Worm (Caenorhabditis elegans) whole organism, L1 larva: ENCODE results near the gene W08E12.4.

Source experiments
- C04F5.9 ChIP-seq: sonication (generic microtip); optimal IDR thresholded peaks from 2 replicates; lab custom pipeline; 2016; ENCODE audit warnings: missing genetic modification characterization, missing compliant biosample characterization
- C16A3.4 ChIP-seq: fragments of 150-350 bp; optimal IDR thresholded peaks from 2 replicates; lab custom pipeline; 2014; ENCODE audit warnings: missing biosample characterization, missing genetic modification characterization
- F16B12.6 ChIP-seq: fragments of 150-350 bp; optimal IDR thresholded peaks from 2 replicates; lab custom pipeline; 2014; ENCODE audit warnings: missing biosample characterization, missing genetic modification characterization
- aha-1 ChIP-seq: fragments of 150-350 bp; optimal IDR thresholded peaks from 2 replicates; lab custom pipeline; 2014; ENCODE audit warnings: missing biosample characterization, missing genetic modification characterization
- alr-1 ChIP-seq: fragments of 200-800 bp; sonication (Bioruptor generic); optimal IDR thresholded peaks from 2 replicates; lab custom pipeline; 2018; ENCODE audit warnings: borderline replicate concordance, mild to moderate bottlenecking, missing genetic modification characterization, missing compliant biosample characterization
- ama-1 ChIP-seq: fragments of 150-350 bp; optimal IDR thresholded peaks from 2 replicates; lab custom pipeline; 2014
- blmp-1 ChIP-seq: fragments of 150-350 bp; optimal IDR thresholded peaks from 2 replicates; lab custom pipeline; 2014; ENCODE audit warnings: missing biosample characterization, missing genetic modification characterization
- ceh-63 ChIP-seq: fragments of 200-800 bp; sonication (Bioruptor generic); optimal IDR thresholded peaks from 2 replicates; lab custom pipeline; 2018; ENCODE audit warnings: mild to moderate bottlenecking, missing genetic modification characterization, missing compliant biosample characterization
- ceh-82 ChIP-seq, 3 experiments: fragments of 150-350 bp in 1 of 3; sonication (generic microtip) in 2 of 3; optimal IDR thresholded peaks; 2 replicates each; lab custom pipeline; 2014 to 2017; ENCODE audit warnings: missing biosample characterization in 3 of 3, missing genetic modification characterization in 3 of 3
- ceh-90 ChIP-seq: sonication (generic microtip); optimal IDR thresholded peaks from 2 replicates; lab custom pipeline; 2016; ENCODE audit warnings: missing genetic modification characterization, missing compliant biosample characterization
- dsc-1 ChIP-seq: sonication (generic microtip); optimal IDR thresholded peaks from 2 replicates; lab custom pipeline; 2016; ENCODE audit warnings: mild to moderate bottlenecking, missing genetic modification characterization, missing compliant biosample characterization
- efl-3 ChIP-seq: fragments of 200-800 bp; sonication (Bioruptor generic); optimal IDR thresholded peaks from 2 replicates; lab custom pipeline; 2018; ENCODE audit warnings: mild to moderate bottlenecking, missing genetic modification characterization, missing compliant biosample characterization
- egl-13 ChIP-seq: sonication (generic microtip); optimal IDR thresholded peaks from 2 replicates; lab custom pipeline; 2016; ENCODE audit warnings: missing genotype, missing genetic modification reagents, missing genetic modification characterization, missing compliant biosample characterization
- egl-27 ChIP-seq, 2 experiments: fragments of 150-350 bp in 1 of 2; sonication (generic microtip); optimal IDR thresholded peaks; 3 replicates each; lab custom pipeline; 2017 to 2018; ENCODE audit warnings: missing biosample characterization in 2 of 2, missing genetic modification characterization in 2 of 2, missing genetic modification reagents in 2 of 2
- elt-3 ChIP-seq, 6 experiments: fragments of 150-350 bp in 1 of 6; sonication (generic microtip); optimal IDR thresholded peaks; 2 replicates each; lab custom pipeline; 2017 to 2018; ENCODE audit warnings: missing biosample characterization in 6 of 6, missing genetic modification characterization in 6 of 6, inconsistent platforms in 1 of 6
- fkh-10 ChIP-seq: sonication (generic microtip); optimal IDR thresholded peaks from 2 replicates; lab custom pipeline; 2017; ENCODE audit warnings: missing biosample characterization, missing genetic modification reagents, missing genetic modification characterization
- fos-1 ChIP-seq: fragments of 150-350 bp; optimal IDR thresholded peaks from 2 replicates; lab custom pipeline; 2014; ENCODE audit warnings: missing biosample characterization, missing genetic modification characterization
- grh-1 ChIP-seq: fragments of 200-800 bp; sonication (Bioruptor generic); IDR thresholded peaks from 2 replicates; pipeline ENCODE4 v1.3.6; 2022; ENCODE audit warnings: missing genetic modification reagents, missing genetic modification characterization, missing compliant biosample characterization
- hlh-4 ChIP-seq: sonication (generic microtip); optimal IDR thresholded peaks from 2 replicates; lab custom pipeline; 2016; ENCODE audit warnings: mild to moderate bottlenecking, missing genetic modification characterization, missing compliant biosample characterization
- irx-1 ChIP-seq: sonication (generic microtip); optimal IDR thresholded peaks from 2 replicates; lab custom pipeline; 2016; ENCODE audit warnings: missing genetic modification characterization, missing compliant biosample characterization
- isw-1 ChIP-seq: fragments of 200-800 bp; sonication (Bioruptor generic); IDR thresholded peaks from 2 replicates; pipeline ENCODE4 v1.3.6; 2022; ENCODE audit warnings: missing genetic modification characterization, missing compliant biosample characterization
- lin-13 ChIP-seq: fragments of 150-350 bp; optimal IDR thresholded peaks from 2 replicates; lab custom pipeline; 2014; ENCODE audit warnings: missing biosample characterization, missing genetic modification reagents, missing genetic modification characterization
- lin-14 ChIP-seq: fragments of 200-800 bp; sonication (Bioruptor generic); optimal IDR thresholded peaks from 2 replicates; lab custom pipeline; 2018; ENCODE audit warnings: mild to moderate bottlenecking, missing genetic modification characterization, moderate library complexity, missing compliant biosample characterization
- lin-15B ChIP-seq: fragments of 150-350 bp; sonication (generic microtip); optimal IDR thresholded peaks from 3 replicates; lab custom pipeline; 2014; ENCODE audit warnings: missing biosample characterization, missing genetic modification characterization
- lin-35 ChIP-seq, 2 experiments: fragments of 150-350 bp; optimal IDR thresholded peaks; 2 replicates each; lab custom pipeline; 2014; ENCODE audit warnings: missing biosample characterization in 2 of 2, missing genetic modification characterization in 2 of 2, missing genetic modification reagents in 2 of 2
- lir-3 ChIP-seq: sonication (generic microtip); optimal IDR thresholded peaks from 2 replicates; lab custom pipeline; 2016; ENCODE audit warnings: mild to moderate bottlenecking, missing genetic modification characterization, moderate library complexity, missing compliant biosample characterization; ENCODE audit not compliant: poor library complexity
- lsy-2 ChIP-seq, 2 experiments: fragments of 150-350 bp; optimal IDR thresholded peaks; 2 replicates each; lab custom pipeline; 2014; ENCODE audit warnings: missing biosample characterization in 2 of 2, missing genetic modification characterization in 2 of 2
- mab-9 ChIP-seq: fragments of 200-800 bp; sonication (Bioruptor generic); IDR thresholded peaks from 2 replicates; pipeline ENCODE4 v1.3.6; 2022; ENCODE audit warnings: missing genetic modification reagents, missing genetic modification characterization, missing compliant biosample characterization
- mdl-1 ChIP-seq, 2 experiments: fragments of 150-350 bp; optimal IDR thresholded peaks; 2 replicates each; lab custom pipeline; 2014 to 2017; ENCODE audit warnings: missing biosample characterization in 2 of 2, missing genetic modification characterization in 2 of 2, inconsistent platforms in 1 of 2
- mef-2 ChIP-seq: fragments of 150-350 bp; optimal IDR thresholded peaks from 2 replicates; lab custom pipeline; 2014; ENCODE audit warnings: missing biosample characterization, missing genetic modification characterization
- mep-1 ChIP-seq: fragments of 150-350 bp; optimal IDR thresholded peaks from 2 replicates; lab custom pipeline; 2014; ENCODE audit warnings: missing biosample characterization, missing genetic modification characterization
- nhr-12 ChIP-seq: sonication (generic microtip); optimal IDR thresholded peaks from 2 replicates; lab custom pipeline; 2017; ENCODE audit warnings: missing biosample characterization, missing genetic modification characterization
- nhr-19 ChIP-seq: fragments of 200-800 bp; sonication (Bioruptor generic); conservative IDR thresholded peaks from 2 replicates; pipeline ENCODE4 v1.3.6; 2022; ENCODE audit warnings: missing genetic modification characterization, missing compliant biosample characterization
- nhr-237 ChIP-seq: fragments of 150-350 bp; optimal IDR thresholded peaks from 2 replicates; lab custom pipeline; 2014; ENCODE audit warnings: missing biosample characterization, missing genetic modification characterization
- nhr-28 ChIP-seq: fragments of 150-350 bp; optimal IDR thresholded peaks from 2 replicates; lab custom pipeline; 2014; ENCODE audit warnings: missing biosample characterization, missing genetic modification characterization
- nhr-77 ChIP-seq: fragments of 150-350 bp; optimal IDR thresholded peaks from 2 replicates; lab custom pipeline; 2014; ENCODE audit warnings: missing biosample characterization, missing genetic modification characterization
- nhr-84 ChIP-seq: sonication (generic microtip); optimal IDR thresholded peaks from 2 replicates; lab custom pipeline; 2017; ENCODE audit warnings: missing biosample characterization, missing genetic modification characterization
- nhr-85 ChIP-seq: sonication (generic microtip); peaks from one replicate; lab custom pipeline; 2016; ENCODE audit warnings: missing genetic modification characterization, inconsistent platforms, missing compliant biosample characterization
- nhr-90 ChIP-seq: sonication (generic microtip); optimal IDR thresholded peaks from 2 replicates; lab custom pipeline; 2016; ENCODE audit warnings: mild to moderate bottlenecking, missing genetic modification characterization, missing compliant biosample characterization; ENCODE audit not compliant: poor library complexity
- pag-3 ChIP-seq: sonication (generic microtip); optimal IDR thresholded peaks from 2 replicates; lab custom pipeline; 2017; ENCODE audit warnings: missing genetic modification characterization, mild to moderate bottlenecking, missing compliant biosample characterization, antibody characterized with exemption, borderline replicate concordance; ENCODE audit not compliant: insufficient read depth
- pax-3 ChIP-seq: fragments of 200-800 bp; sonication (Bioruptor generic); optimal IDR thresholded peaks from 2 replicates; lab custom pipeline; 2018; ENCODE audit warnings: mild to moderate bottlenecking, missing genetic modification characterization, moderate library complexity, missing compliant biosample characterization
- pqm-1 ChIP-seq: sonication (generic microtip); optimal IDR thresholded peaks from 3 replicates; lab custom pipeline; 2017; ENCODE audit warnings: missing biosample characterization, missing genetic modification characterization
- rnt-1 ChIP-seq: sonication (generic microtip); optimal IDR thresholded peaks from 2 replicates; lab custom pipeline; 2016; ENCODE audit warnings: mild to moderate bottlenecking, missing genetic modification characterization, moderate library complexity, missing compliant biosample characterization
- skn-1 ChIP-seq: fragments of 150-350 bp; optimal IDR thresholded peaks from 2 replicates; lab custom pipeline; 2014; ENCODE audit warnings: missing biosample characterization, missing genetic modification characterization
- sox-4 ChIP-seq: sonication (generic microtip); optimal IDR thresholded peaks from 2 replicates; lab custom pipeline; 2016; ENCODE audit warnings: missing genetic modification characterization, missing compliant biosample characterization
- sup-37 ChIP-seq: fragments of 200-800 bp; sonication (Bioruptor generic); optimal IDR thresholded peaks from 2 replicates; lab custom pipeline; 2018; ENCODE audit warnings: mild to moderate bottlenecking, missing genetic modification characterization, missing compliant biosample characterization
- swsn-7 ChIP-seq: sonication (generic microtip); optimal IDR thresholded peaks from 2 replicates; lab custom pipeline; 2016; ENCODE audit warnings: missing genetic modification characterization, missing compliant biosample characterization
- tbx-2 ChIP-seq: sonication (generic microtip); optimal IDR thresholded peaks from 2 replicates; lab custom pipeline; 2016; ENCODE audit warnings: missing genetic modification characterization, missing compliant biosample characterization
- tlp-1 ChIP-seq: fragments of 150-350 bp; optimal IDR thresholded peaks from 2 replicates; lab custom pipeline; 2014; ENCODE audit warnings: missing biosample characterization, missing genetic modification characterization
- unc-30 ChIP-seq: sonication (generic microtip); optimal IDR thresholded peaks from 2 replicates; lab custom pipeline; 2017; ENCODE audit warnings: missing biosample characterization, missing genetic modification characterization
- unc-86 ChIP-seq: sonication (generic microtip); optimal IDR thresholded peaks from 2 replicates; lab custom pipeline; 2016; ENCODE audit warnings: missing genetic modification characterization, missing compliant biosample characterization
- unc-98 ChIP-seq: fragments of 200-800 bp; sonication (Bioruptor generic); IDR thresholded peaks from 2 replicates; pipeline ENCODE4 v1.3.6; 2022; ENCODE audit warnings: missing genetic modification characterization, missing compliant biosample characterization
- zag-1 ChIP-seq: fragments of 150-350 bp; optimal IDR thresholded peaks from 2 replicates; lab custom pipeline; 2014; ENCODE audit warnings: missing biosample characterization, missing genetic modification characterization
- ztf-4 ChIP-seq: fragments of 150-350 bp; optimal IDR thresholded peaks from 2 replicates; lab custom pipeline; 2014; ENCODE audit warnings: missing biosample characterization, missing genetic modification characterization

The W08E12.4 gene

ce11 chrIV:3338676-3339075, 36.5 kb downstream of the W08E12.4 start, which contains the start of gene hrpa-1 (continued):
- TF ChIP-seq egl-13 (tag; lab: Kevin White, UChicago), result peak; percentile 77
- no peak for TF ChIP-seq ama-1 (lab: Kevin White, UChicago)
- peak in 1 of 2 experiments; percentile 75 for TF ChIP-seq mdl-1 (tag; optimal IDR thresholded peaks at IDR 0.05; lab: Kevin White, UChicago)
- TF ChIP-seq pax-3 (tag; lab: Kevin White, UChicago), result peak; percentile 33
- peak; percentile 84 for TF ChIP-seq blmp-1
- TF ChIP-seq ztf-4 (tag; lab: Kevin White, UChicago), result peak; percentile 26
- no peak for TF ChIP-seq sup-37
- no peak for TF ChIP-seq nhr-84 (tag; lab: Kevin White, UChicago)
- TF ChIP-seq irx-1 (tag; lab: Kevin White, UChicago), result peak; percentile 72
- TF ChIP-seq hlh-4, result no peak
- peak; percentile 40 for TF ChIP-seq nhr-237
- peak; percentile 94 to 97 for TF ChIP-seq lsy-2 (tag; optimal IDR thresholded peaks at IDR 0.05; lab: Kevin White, UChicago)
- peak; percentile 48 for TF ChIP-seq fkh-10
- TF ChIP-seq skn-1, result peak; percentile 94
- peak; percentile 59 for TF ChIP-seq sox-4 (tag; lab: Kevin White, UChicago)
- peak; percentile 73 for TF ChIP-seq nhr-77 (tag; lab: Kevin White, UChicago)
- peak; percentile 13 for TF ChIP-seq aha-1 (tag; lab: Kevin White, UChicago)
- peak; percentile 88 for TF ChIP-seq tbx-2 (tag; lab: Kevin White, UChicago)
- TF ChIP-seq swsn-7, result peak; percentile 88
- TF ChIP-seq grh-1 (GFP tag; lab: Robert Waterston, UW), result peak; percentile 78
- peak; percentile 82 for TF ChIP-seq lin-15B (tag; lab: Kevin White, UChicago)
- peak; percentile 87 for TF ChIP-seq nhr-85 (tag; lab: Kevin White, UChicago)
- peak; percentile 23 for TF ChIP-seq mef-2 (tag; lab: Kevin White, UChicago)
- peak; percentile 31 for TF ChIP-seq zag-1
- TF ChIP-seq unc-30, result no peak
- TF ChIP-seq nhr-12, result no peak
- TF ChIP-seq ceh-82 (tag; optimal IDR thresholded peaks at IDR 0.05; lab: Kevin White, UChicago), result peak; percentile 86 to 95 (median 87)
- TF ChIP-seq unc-98 (GFP tag; lab: Robert Waterston, UW), result no peak
- TF ChIP-seq rnt-1, result peak; percentile 92
- no peak for TF ChIP-seq efl-3 (GFP tag; lab: Kevin White, UChicago)
- no peak for TF ChIP-seq pqm-1 (tag; lab: Kevin White, UChicago)
- peak; percentile 85 for TF ChIP-seq unc-86 (tag; lab: Kevin White, UChicago)
- no peak for TF ChIP-seq egl-27 (tag; optimal IDR thresholded peaks at IDR 0.05; lab: Kevin White, UChicago)
- no peak for TF ChIP-seq tlp-1 (tag; lab: Kevin White, UChicago)
- no peak for TF ChIP-seq ceh-63
- peak; percentile 96 to 97 for TF ChIP-seq lin-35 (GFP tag; optimal IDR thresholded peaks at IDR 0.05; lab: Kevin White, UChicago)
- TF ChIP-seq nhr-28 (tag; lab: Kevin White, UChicago), result no peak
- TF ChIP-seq ceh-90 (tag; lab: Kevin White, UChicago), result peak; percentile 34
- no peak for TF ChIP-seq pag-3
- TF ChIP-seq C16A3.4 (tag; lab: Kevin White, UChicago), result peak; percentile 88
- TF ChIP-seq nhr-90, result peak; percentile 80
- peak; percentile 87 for TF ChIP-seq lin-14 (GFP tag; lab: Kevin White, UChicago)
- TF ChIP-seq fos-1, result peak; percentile 76
- TF ChIP-seq nhr-19 (GFP tag; lab: Robert Waterston, UW), result peak; percentile 88
- TF ChIP-seq isw-1 (GFP tag; lab: Robert Waterston, UW), result peak; percentile 89
- TF ChIP-seq lir-3, result no peak
- peak; percentile 85 for TF ChIP-seq lin-13
- peak; percentile 55; the same call in 1 of the 2 replicates for TF ChIP-seq mab-9 (GFP tag; lab: Robert Waterston, UW)
- TF ChIP-seq mep-1 (tag; lab: Kevin White, UChicago), result peak; percentile 94
- TF ChIP-seq alr-1, result no peak
- TF ChIP-seq C04F5.9, result peak; percentile 52
- peak; percentile 83 for TF ChIP-seq dsc-1 (tag; lab: Kevin White, UChicago)
- peak in 2 of 6 experiments; percentile 64 to 77 for TF ChIP-seq elt-3 (tag; optimal IDR thresholded peaks at IDR 0.05; lab: Kevin White, UChicago)
- TF ChIP-seq F16B12.6 (tag; lab: Kevin White, UChicago), result peak; percentile 59
